Worm (Caenorhabditis elegans): Measurements from ENCODE around the gene C08A9.10.

The C08A9.10 gene

DNA sequence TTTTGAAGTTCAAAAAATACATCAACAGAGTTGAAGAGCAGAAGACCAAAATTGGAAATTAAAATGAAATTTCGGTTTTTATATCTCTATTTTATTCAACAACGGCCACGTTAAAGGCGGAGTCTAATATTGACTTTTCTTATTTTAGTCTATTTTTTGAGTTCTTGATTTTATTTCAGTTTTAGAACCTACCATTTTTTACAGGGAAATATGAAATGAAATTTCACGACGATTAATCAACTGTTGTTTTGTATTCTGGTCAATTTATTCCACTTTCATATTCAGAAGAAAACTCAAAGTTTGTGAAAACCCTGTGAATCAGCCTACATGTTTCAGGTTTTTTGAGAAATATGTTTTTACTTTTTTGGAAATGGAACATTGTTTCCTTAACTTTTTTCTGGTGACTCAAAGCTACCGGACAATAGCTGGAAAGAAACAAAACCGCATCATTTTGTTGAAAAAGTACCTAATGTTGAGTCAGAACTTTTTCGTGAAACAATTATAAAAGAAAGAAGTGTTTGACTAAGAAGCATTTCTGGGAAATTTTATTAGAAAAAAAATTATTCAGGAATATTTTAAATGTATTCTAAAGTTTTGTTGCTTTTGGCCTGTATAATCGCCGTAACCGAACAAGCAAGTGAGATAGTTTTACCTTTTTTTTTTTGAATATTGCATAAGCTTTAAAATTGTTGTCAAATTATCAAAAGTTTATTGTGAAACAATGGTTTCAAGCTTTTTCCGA is at the start of gene C08A9.10, which contains the start of gene irld-23:
C08A9.10 (plus strand) TSS at position 545 of the 742 bp plus-strand sequence.
irld-23 (minus strand) TSS at position 51 of the 742 bp plus-strand sequence.
- TF ChIP-seq unc-62 (GFP tag; optimal IDR thresholded peaks at IDR 0.05) = no peak

- no peak for TF ChIP-seq unc-62 (GFP tag; optimal IDR thresholded peaks at IDR 0.05)
These were observed 46.8 kb upstream of the C08A9.10 start for ce11 chrX:17034193-17034592.

DNA sequence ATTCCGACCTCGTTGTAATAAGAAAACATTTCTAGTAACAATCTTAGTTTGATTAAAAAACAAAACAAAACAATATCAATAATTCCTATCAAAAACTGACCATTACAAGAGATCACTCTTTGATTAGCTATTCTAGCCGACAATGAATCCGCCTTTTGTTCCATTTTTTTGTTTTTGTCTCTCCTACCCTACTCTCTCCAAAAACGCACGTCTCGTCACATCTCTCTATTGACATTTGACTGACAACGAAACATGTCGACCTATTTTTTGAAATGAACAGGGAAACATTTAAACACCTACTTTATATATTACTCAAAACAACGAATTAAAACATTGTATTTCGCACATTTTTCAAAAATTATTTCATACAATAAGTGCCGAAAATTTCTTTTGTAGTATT is 46.2 kb upstream of the C08A9.10 start:
- TF ChIP-seq unc-62 (GFP tag; optimal IDR thresholded peaks at IDR 0.05) = no peak

DNA sequence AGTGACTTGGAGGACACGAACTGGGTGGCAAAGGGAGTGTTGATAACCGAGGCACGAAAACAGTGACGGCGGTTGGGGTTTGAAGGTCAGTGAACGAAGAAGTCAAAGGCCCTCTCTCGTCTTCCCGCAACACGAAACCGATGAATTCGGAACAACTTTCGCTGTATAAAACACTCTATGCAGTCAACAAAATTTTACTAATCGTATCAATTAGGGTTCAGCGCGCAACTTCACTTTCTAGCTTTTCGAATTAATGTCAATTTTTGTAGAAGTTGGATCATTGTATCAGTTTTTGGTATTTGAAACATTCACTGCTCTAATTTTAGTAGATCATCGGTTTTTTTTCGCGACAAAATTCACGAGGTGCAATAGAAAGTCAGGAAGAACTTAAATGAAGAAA is 42.4 kb upstream of the C08A9.10 start:
- TF ChIP-seq unc-62 (GFP tag; optimal IDR thresholded peaks at IDR 0.05) = no peak

DNA sequence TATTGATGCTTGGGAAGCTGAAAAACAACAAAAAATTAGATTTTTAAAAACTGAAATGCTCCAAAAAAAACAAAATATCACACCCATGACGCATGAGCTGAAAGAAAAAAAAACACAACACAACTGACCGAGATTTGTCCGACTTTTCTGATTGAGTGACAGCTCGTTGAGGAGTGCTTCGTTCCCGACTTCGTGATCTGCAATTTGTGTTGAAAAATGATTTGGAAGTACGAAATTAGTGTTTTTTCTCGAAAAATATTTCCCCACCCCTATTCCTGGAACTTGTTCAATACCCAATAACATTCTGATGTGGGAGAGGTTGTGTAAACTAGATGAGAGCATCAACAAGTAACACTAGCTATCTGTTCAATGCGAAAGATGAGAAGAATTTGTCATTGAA is 39.4 kb upstream of the C08A9.10 start:
- TF ChIP-seq unc-62 (GFP tag; optimal IDR thresholded peaks at IDR 0.05) = no peak

- TF ChIP-seq unc-62 (GFP tag; optimal IDR thresholded peaks at IDR 0.05) = no peak
These were observed 38.0 kb upstream of the C08A9.10 start, which contains the start of gene F35B3.7 for ce11 chrX:17042946-17043345. TSS of gene F35B3.7 (minus strand) at chrX:17043078.

DNA sequence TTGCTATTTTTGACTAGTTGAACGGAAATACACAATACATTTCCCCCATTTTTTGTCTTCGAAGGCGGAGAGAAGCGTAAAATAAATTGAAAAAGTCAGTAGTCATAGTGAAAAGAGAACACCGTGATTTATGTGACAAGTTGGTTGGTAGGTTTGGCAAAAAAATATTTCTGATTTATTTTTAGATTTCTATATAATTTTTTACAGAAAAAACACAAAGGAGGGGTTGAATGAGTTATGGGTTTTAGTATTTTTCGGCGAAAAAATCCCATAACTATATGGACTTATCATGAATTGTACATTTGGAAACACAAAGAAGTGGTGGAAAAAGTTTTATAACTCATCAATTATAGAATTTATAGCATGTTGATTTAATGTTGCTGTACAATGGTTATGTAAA is 35.5 kb upstream of the C08A9.10 start, which contains the start of gene C30G4.2:
C30G4.2 (minus strand) TSS at position 101 of the 400 bp plus-strand sequence.
- no peak for TF ChIP-seq unc-62 (GFP tag; optimal IDR thresholded peaks at IDR 0.05)

DNA sequence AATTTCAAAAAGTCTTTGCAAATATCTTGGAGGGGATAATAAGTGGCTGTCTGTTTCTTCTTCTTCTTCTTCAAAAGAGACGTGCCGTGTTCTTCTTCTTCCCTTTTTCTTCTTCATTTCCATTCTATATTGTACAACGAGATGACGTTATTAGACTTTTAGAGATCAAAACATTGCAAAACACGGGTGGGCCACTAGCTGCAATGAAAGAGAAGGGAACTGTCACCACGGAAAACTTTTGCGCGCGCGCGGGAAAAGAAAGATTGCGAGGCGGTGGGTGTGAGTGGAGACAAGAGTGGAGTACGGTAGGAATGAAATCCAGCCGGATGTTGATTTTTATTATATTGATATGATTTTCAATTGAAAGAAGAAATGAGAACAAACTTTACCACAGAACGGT is 26.9 kb upstream of the C08A9.10 start:
- no peak for TF ChIP-seq unc-62 (GFP tag; optimal IDR thresholded peaks at IDR 0.05)

- no peak for TF ChIP-seq unc-62 (GFP tag; optimal IDR thresholded peaks at IDR 0.05)
These were observed 25.5 kb upstream of the C08A9.10 start, which contains the start of gene gcy-11 for ce11 chrX:17055481-17055835. TSS of gene gcy-11 (minus strand) at chrX:17055581.

- no peak for TF ChIP-seq unc-62 (GFP tag; optimal IDR thresholded peaks at IDR 0.05)
These were observed 24.9 kb upstream of the C08A9.10 start for ce11 chrX:17055836-17056783.

ce11 chrX:17058340-17058739 is 22.6 kb upstream of the C08A9.10 start:
- no peak for TF ChIP-seq unc-62 (GFP tag; optimal IDR thresholded peaks at IDR 0.05)

DNA sequence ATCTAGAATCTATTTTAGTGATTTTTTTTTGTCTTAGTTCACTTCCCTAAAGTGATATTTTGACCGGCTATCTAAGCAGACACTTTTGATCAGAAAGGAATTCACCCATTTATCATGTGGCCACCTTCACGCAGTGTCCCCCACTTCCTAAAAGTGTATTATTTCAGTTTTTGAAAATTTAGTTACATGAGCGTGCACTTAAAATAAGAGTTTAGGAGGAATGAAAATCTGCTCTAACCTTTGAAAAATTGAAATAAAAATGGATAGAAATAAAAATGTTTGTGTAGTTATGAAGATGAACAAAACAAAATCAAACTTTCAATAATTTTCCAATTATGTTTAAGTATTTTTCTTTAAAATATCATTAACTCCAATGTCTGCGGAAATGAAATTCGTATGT is 21.2 kb upstream of the C08A9.10 start:
- no peak for TF ChIP-seq unc-62 (GFP tag; optimal IDR thresholded peaks at IDR 0.05)

DNA sequence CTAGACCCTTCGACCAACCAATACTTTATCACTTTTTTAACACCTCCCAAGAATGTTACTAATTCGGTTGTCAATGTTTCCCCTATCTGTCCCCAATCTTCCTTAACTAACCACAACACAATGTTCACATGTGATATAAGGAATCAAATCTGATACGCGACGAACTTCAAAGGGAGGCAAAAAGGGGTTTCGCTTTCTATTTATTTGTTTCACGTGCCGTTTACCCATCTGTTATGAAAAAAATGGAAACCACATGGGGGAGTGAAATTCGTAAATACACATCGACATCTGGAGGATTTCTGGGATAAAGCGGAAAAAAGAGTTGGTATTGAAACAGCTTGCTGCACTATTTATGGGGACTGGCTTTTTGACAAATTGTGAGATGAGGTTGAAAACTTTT is 18.8 kb upstream of the C08A9.10 start:
- no peak for TF ChIP-seq unc-62 (GFP tag; optimal IDR thresholded peaks at IDR 0.05)

DNA sequence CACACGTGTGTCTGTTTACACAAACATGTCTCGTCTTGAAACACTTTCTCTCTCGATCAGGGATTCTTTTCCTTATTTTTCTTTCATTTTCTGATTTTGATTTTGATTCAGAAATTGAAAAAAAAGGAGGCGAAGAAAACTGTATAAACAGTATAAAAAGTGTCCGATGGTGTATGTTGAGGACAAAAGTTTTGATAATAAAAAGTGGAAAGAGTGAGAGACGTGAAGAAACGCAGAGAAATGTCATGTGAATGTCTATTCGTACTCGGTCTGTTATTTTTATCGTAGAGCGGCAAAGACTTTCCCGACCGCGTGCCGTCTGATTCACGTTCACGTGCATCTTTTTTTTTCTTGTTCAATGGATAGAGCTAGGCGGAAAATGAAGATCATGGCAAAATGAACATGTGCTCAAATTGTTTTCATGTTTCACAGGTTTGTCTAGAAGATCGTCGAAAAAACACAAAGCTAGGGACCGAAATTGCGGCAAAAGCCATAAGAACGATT is 17.2 kb upstream of the C08A9.10 start:
- no peak for TF ChIP-seq unc-62 (GFP tag; optimal IDR thresholded peaks at IDR 0.05)

ce11 chrX:17064820-17065219 is 16.2 kb upstream of the C08A9.10 start:
- TF ChIP-seq unc-62 (GFP tag; optimal IDR thresholded peaks at IDR 0.05) = no peak

- TF ChIP-seq unc-62 (GFP tag; optimal IDR thresholded peaks at IDR 0.05) = no peak
These were observed 14.0 kb upstream of the C08A9.10 start for ce11 chrX:17066937-17067336.

Measured in whole organism, dauer.